Fruit fly (Drosophila melanogaster) whole organism, wandering third instar larva: Measurements from ENCODE around the gene bru3.

Experiments used
- CG9705 ChIP-seq: fragments of 200-800 bp; sonication (Bioruptor generic); optimal IDR thresholded peaks from 2 replicates; lab custom pipeline; 2018; ENCODE audit warnings: missing biosample characterization, mild to moderate bottlenecking, missing genetic modification characterization
- Dif ChIP-seq: fragments of 200-275, 200-300 bp; sonication (Bioruptor generic); optimal IDR thresholded peaks from 2 replicates; lab custom pipeline; 2018; ENCODE audit warnings: missing biosample characterization, missing genetic modification characterization; ENCODE audit not compliant: partially characterized antibody
- Hnf4 ChIP-seq: fragments of 200-800 bp; sonication (Bioruptor generic); optimal IDR thresholded peaks from 2 replicates; lab custom pipeline; 2016; ENCODE audit warnings: missing biosample characterization, mild to moderate bottlenecking, missing genetic modification characterization
- Vsx2 ChIP-seq: fragments of 200-300, 225-300 bp; sonication (Bioruptor generic); optimal IDR thresholded peaks from 2 replicates; lab custom pipeline; 2018; ENCODE audit warnings: missing biosample characterization, missing genetic modification characterization; ENCODE audit not compliant: partially characterized antibody
- dl ChIP-seq, 2 experiments: fragments of 175-275, 200-275 bp in 1 of 2; fragments of 200-275 bp in 1 of 2; sonication (Bioruptor generic); optimal IDR thresholded peaks; lab custom pipeline; 2018; ENCODE audit warnings: mild to moderate bottlenecking in 2 of 2, missing biosample characterization in 2 of 2, missing genetic modification characterization in 2 of 2, moderate library complexity in 2 of 2; ENCODE audit not compliant: partially characterized antibody in 2 of 2, insufficient read depth in 1 of 2
- ey ChIP-seq: fragments of 200-800 bp; sonication (Bioruptor generic); optimal IDR thresholded peaks from 2 replicates; lab custom pipeline; 2016; ENCODE audit warnings: missing biosample characterization, missing genetic modification characterization
- fru ChIP-seq: fragments of 200-800 bp; sonication (Bioruptor generic); optimal IDR thresholded peaks from 3 replicates; lab custom pipeline; 2016; ENCODE audit warnings: missing biosample characterization, mild to moderate bottlenecking, missing genetic modification characterization
- psq ChIP-seq: fragments of 200-800 bp; sonication (Bioruptor generic); optimal IDR thresholded peaks from 3 replicates; lab custom pipeline; 2017; ENCODE audit warnings: missing biosample characterization, mild to moderate bottlenecking, missing genetic modification characterization, moderate library complexity
- sv ChIP-seq: fragments of 200-800 bp; sonication (Bioruptor generic); optimal IDR thresholded peaks from 3 replicates; lab custom pipeline; 2016; ENCODE audit warnings: missing biosample characterization, missing genetic modification characterization
- woc ChIP-seq: sonication (Bioruptor generic); optimal IDR thresholded peaks from 2 replicates; lab custom pipeline; 2016; ENCODE audit warnings: missing biosample characterization, mild to moderate bottlenecking, missing genetic modification characterization

bru3 gene

DNA sequence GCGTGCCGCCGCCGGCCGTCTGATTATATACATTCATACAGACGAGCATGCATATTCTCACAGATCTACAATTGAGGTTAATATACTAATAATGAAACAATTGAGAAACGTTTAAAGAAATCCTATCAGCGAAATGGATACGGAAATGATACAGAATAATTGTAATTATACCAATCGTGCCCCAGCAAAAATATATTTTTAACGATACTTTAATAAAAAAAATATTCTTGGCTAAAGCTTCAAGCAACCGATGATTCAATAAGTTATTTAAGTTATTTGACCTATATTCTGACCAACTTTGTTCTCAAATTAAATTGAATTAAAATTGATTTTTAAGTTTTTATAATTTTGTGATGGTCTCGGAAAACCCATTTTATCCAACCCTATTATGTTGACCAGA is 327.1 kb downstream of the bru3 start:
- TF ChIP-seq sv (GFP tag; lab: Kevin White, UChicago) (no peak), Hnf4 (GFP tag; lab: Kevin White, UChicago) (no peak), woc (GFP tag; lab: Kevin White, UChicago) (no peak), CG9705 (GFP tag; lab: Kevin White, UChicago) (no peak), fru (no peak), ey (GFP tag; lab: Kevin White, UChicago) (no peak)

DNA sequence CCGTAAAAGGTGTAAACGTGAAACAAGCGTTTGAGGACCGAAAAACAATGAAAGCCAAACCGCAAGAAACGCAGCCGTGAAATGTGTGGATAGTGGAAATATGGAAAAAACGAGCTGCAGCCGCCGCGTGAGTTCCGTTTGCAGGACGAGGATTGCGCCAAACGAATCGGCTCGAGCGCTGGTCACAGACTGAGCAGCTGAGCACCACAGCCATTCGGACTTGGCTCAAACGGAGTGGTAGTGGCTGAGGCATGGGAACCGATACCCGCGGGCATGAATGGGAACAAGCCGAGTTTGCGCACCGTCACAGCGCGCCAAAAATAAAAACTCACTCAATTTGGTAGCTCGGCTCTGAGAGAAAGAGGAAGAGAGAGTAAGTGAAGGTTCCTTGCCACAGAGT is 328.6 kb downstream of the bru3 start, which contains the start of gene CG10089:
TSS of gene CG10089 (minus strand) at position 181 of the 400 bp plus-strand sequence.
- peak in 1 of 2 experiments; percentile 4 for TF ChIP-seq dl (GFP tag; optimal IDR thresholded peaks at IDR 0.05; lab: Kevin White, UChicago; ENCODE audit: insufficient read depth in 1 of 2, partially characterized antibody in 2 of 2)
- TF ChIP-seq Vsx2 (GFP tag; lab: Kevin White, UChicago) = peak; percentile 47
- TF ChIP-seq psq (GFP tag; lab: Kevin White, UChicago) = no peak
- peak; percentile 18 for TF ChIP-seq Dif (GFP tag; lab: Kevin White, UChicago)
- no peak for TF ChIP-seq fru
